Worm (Caenorhabditis elegans) whole organism, mixed stage, embryonic: ENCODE measurements around the gene chtb-2.

ENCODE experiments used
- M03D4.4 ChIP-seq: sonication (generic microtip); optimal IDR thresholded peaks from 2 replicates; lab custom pipeline; 2017; ENCODE audit warnings: mild to moderate bottlenecking, missing genetic modification characterization, missing compliant biosample characterization
- bed-3 ChIP-seq: fragments of 200-800 bp; sonication (Bioruptor generic); optimal IDR thresholded peaks from 3 replicates; lab custom pipeline; 2018; ENCODE audit warnings: mild to moderate bottlenecking, missing genetic modification characterization, moderate library complexity, missing compliant biosample characterization
- blmp-1 ChIP-seq: fragments of 150-350 bp; optimal IDR thresholded peaks from 2 replicates; lab custom pipeline; 2014; ENCODE audit warnings: missing biosample characterization, missing genetic modification characterization
- ceh-39 ChIP-seq: fragments of 150-350 bp; optimal IDR thresholded peaks from 2 replicates; lab custom pipeline; 2014; ENCODE audit warnings: missing biosample characterization, missing genetic modification characterization
- ceh-83 ChIP-seq: fragments of 200-800 bp; sonication (Bioruptor generic); optimal IDR thresholded peaks from 2 replicates; lab custom pipeline; 2018; ENCODE audit warnings: mild to moderate bottlenecking, missing genetic modification characterization, missing compliant biosample characterization
- ces-1 ChIP-seq: fragments of 150-350 bp; optimal IDR thresholded peaks from 2 replicates; lab custom pipeline; 2014; ENCODE audit warnings: missing biosample characterization, missing genetic modification reagents, missing genetic modification characterization
- cnd-1 ChIP-seq: fragments of 200-800 bp; sonication (Bioruptor generic); optimal IDR thresholded peaks from 2 replicates; lab custom pipeline; 2018; ENCODE audit warnings: mild to moderate bottlenecking, missing genetic modification characterization, missing compliant biosample characterization
- drap-1 ChIP-seq: fragments of 200-800 bp; sonication (Bioruptor generic); optimal IDR thresholded peaks from 3 replicates; lab custom pipeline; 2018; ENCODE audit warnings: mild to moderate bottlenecking, missing genetic modification characterization, missing compliant biosample characterization
- elt-1 ChIP-seq: sonication (generic microtip); optimal IDR thresholded peaks from 2 replicates; lab custom pipeline; 2017; ENCODE audit warnings: missing genetic modification characterization, mild to moderate bottlenecking, missing compliant biosample characterization, antibody characterized with exemption, moderate library complexity, borderline replicate concordance; ENCODE audit not compliant: insufficient read depth
- elt-3 ChIP-seq: fragments of 150-350 bp; optimal IDR thresholded peaks from 2 replicates; lab custom pipeline; 2014; ENCODE audit warnings: missing biosample characterization, missing genetic modification characterization
- flh-1 ChIP-seq: fragments of 200-800 bp; sonication (Bioruptor generic); optimal IDR thresholded peaks from 2 replicates; lab custom pipeline; 2018; ENCODE audit warnings: mild to moderate bottlenecking, missing genetic modification characterization, moderate library complexity, missing compliant biosample characterization
- ham-2 ChIP-seq: fragments of 200-800 bp; sonication (Bioruptor generic); optimal IDR thresholded peaks from 2 replicates; lab custom pipeline; 2018; ENCODE audit warnings: mild to moderate bottlenecking, missing genetic modification characterization, missing compliant biosample characterization
- hlh-1 ChIP-seq: fragments of 150-350 bp; optimal IDR thresholded peaks from 2 replicates; lab custom pipeline; 2014; ENCODE audit warnings: missing biosample characterization, missing genetic modification reagents, missing genetic modification characterization
- lin-32 ChIP-seq: fragments of 200-800 bp; sonication (Bioruptor generic); optimal IDR thresholded peaks from 2 replicates; lab custom pipeline; 2018; ENCODE audit warnings: mild to moderate bottlenecking, missing genetic modification characterization, missing compliant biosample characterization
- lsy-2 ChIP-seq: fragments of 150-350 bp; optimal IDR thresholded peaks from 2 replicates; lab custom pipeline; 2014; ENCODE audit warnings: missing biosample characterization, missing genetic modification characterization
- mab-5 ChIP-seq: fragments of 150-350 bp; optimal IDR thresholded peaks from 2 replicates; lab custom pipeline; 2014; ENCODE audit warnings: missing biosample characterization, missing genetic modification characterization
- mep-1 ChIP-seq: fragments of 150-350 bp; optimal IDR thresholded peaks from 2 replicates; lab custom pipeline; 2017; ENCODE audit warnings: missing biosample characterization, missing genetic modification reagents, missing genetic modification characterization, inconsistent platforms
- mls-2 ChIP-seq: sonication (generic microtip); optimal IDR thresholded peaks from 2 replicates; lab custom pipeline; 2016; ENCODE audit warnings: mild to moderate bottlenecking, missing genetic modification characterization, moderate library complexity, missing compliant biosample characterization
- nhr-12 ChIP-seq: fragments of 150-350 bp; optimal IDR thresholded peaks from 2 replicates; lab custom pipeline; 2014; ENCODE audit warnings: missing biosample characterization, missing genetic modification characterization
- nhr-2 ChIP-seq: fragments of 150-350 bp; optimal IDR thresholded peaks from 2 replicates; lab custom pipeline; 2014; ENCODE audit warnings: missing biosample characterization, missing genetic modification characterization
- nhr-237 ChIP-seq: fragments of 150-350 bp; optimal IDR thresholded peaks from 2 replicates; lab custom pipeline; 2014; ENCODE audit warnings: missing biosample characterization, missing genetic modification characterization
- nhr-28 ChIP-seq: fragments of 150-350 bp; optimal IDR thresholded peaks from 2 replicates; lab custom pipeline; 2014; ENCODE audit warnings: missing biosample characterization, missing genetic modification characterization
- nhr-76 ChIP-seq: sonication (generic microtip); optimal IDR thresholded peaks from 2 replicates; lab custom pipeline; 2017; ENCODE audit warnings: missing biosample characterization, missing genetic modification characterization
- pha-4 ChIP-seq: fragments of 150-350 bp; optimal IDR thresholded peaks from 2 replicates; lab custom pipeline; 2018; ENCODE audit warnings: missing biosample characterization, missing genetic modification reagents, missing genetic modification characterization
- sem-2 ChIP-seq: fragments of 200-800 bp; sonication (Bioruptor generic); optimal IDR thresholded peaks from 2 replicates; lab custom pipeline; 2018; ENCODE audit warnings: mild to moderate bottlenecking, missing genetic modification characterization, missing compliant biosample characterization
- sptf-1 ChIP-seq: sonication (generic microtip); optimal IDR thresholded peaks from 2 replicates; lab custom pipeline; 2017; ENCODE audit warnings: mild to moderate bottlenecking, missing genetic modification characterization, moderate library complexity, missing compliant biosample characterization
- tbx-8 ChIP-seq: fragments of 200-800 bp; sonication (Bioruptor generic); optimal IDR thresholded peaks from 2 replicates; lab custom pipeline; 2018; ENCODE audit warnings: mild to moderate bottlenecking, missing genetic modification characterization, moderate library complexity, missing compliant biosample characterization
- unc-120 ChIP-seq: sonication (generic microtip); optimal IDR thresholded peaks from 2 replicates; lab custom pipeline; 2017; ENCODE audit warnings: missing genetic modification characterization, missing compliant biosample characterization; ENCODE audit not compliant: poor library complexity, severe bottlenecking
- unc-39 ChIP-seq: fragments of 150-350 bp; optimal IDR thresholded peaks from 2 replicates; lab custom pipeline; 2014; ENCODE audit warnings: missing biosample characterization, missing genetic modification characterization
- unc-62 ChIP-seq: fragments of 150-350 bp; optimal IDR thresholded peaks from 2 replicates; lab custom pipeline; 2014; ENCODE audit warnings: missing biosample characterization, missing genetic modification reagents, missing genetic modification characterization
- zip-8 ChIP-seq: fragments of 150-350 bp; optimal IDR thresholded peaks from 2 replicates; lab custom pipeline; 2014; ENCODE audit warnings: missing biosample characterization, missing genetic modification characterization
- ztf-11 ChIP-seq: fragments of 150-350 bp; optimal IDR thresholded peaks from 2 replicates; lab custom pipeline; 2014; ENCODE audit warnings: missing biosample characterization, missing genetic modification characterization

The chtb-2 gene

ce11 chrIII:6482918-6483317 is at the start of gene chtb-2:
Gene chtb-2, plus strand, starts transcription at chrIII:6483218.
- TF ChIP-seq tbx-8 (GFP tag; lab: Kevin White, UChicago) (no peak), ceh-83 (GFP tag; lab: Kevin White, UChicago) (no peak), ham-2 (GFP tag; lab: Kevin White, UChicago) (no peak), lin-32 (GFP tag; lab: Kevin White, UChicago) (no peak), ztf-11 (tag; lab: Kevin White, UChicago) (no peak), M03D4.4 (tag; lab: Kevin White, UChicago) (no peak), nhr-76 (no peak), mab-5 (tag; lab: Kevin White, UChicago) (no peak), bed-3 (GFP tag; lab: Kevin White, UChicago) (no peak), sptf-1 (no peak), flh-1 (no peak), pha-4 (no peak)
- TF ChIP-seq, all 35 proteins: peak for 0

DNA sequence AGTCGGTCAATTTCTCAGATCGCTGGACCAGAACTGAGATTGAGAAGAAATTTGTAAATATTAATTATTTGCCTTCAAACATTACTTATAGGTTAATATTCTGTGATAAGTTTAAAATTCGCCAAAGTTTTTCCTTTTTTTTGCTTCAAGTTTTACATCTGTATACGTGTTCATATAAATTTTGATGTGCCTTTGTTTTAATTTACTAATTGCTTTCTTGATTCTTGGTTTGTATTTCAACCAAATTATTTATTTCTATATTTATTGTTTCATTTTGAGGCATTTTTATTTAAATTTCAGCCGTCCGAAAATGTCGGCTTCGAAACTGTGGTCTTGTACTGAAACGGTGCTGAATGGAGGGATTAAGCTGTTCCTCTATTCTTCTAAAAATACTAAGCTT is 46.7 kb upstream of the chtb-2 start, which contains the start of gene C05D11.1:
TSS of gene C05D11.1 (plus strand) at position 301 of the 400 bp plus-strand sequence.
- TF ChIP-seq lin-32 (GFP tag; lab: Kevin White, UChicago) (no peak), nhr-76 (no peak)

- TF ChIP-seq nhr-28 (tag; lab: Kevin White, UChicago), result no peak
- no peak for TF ChIP-seq drap-1 (GFP tag; lab: Kevin White, UChicago)
- no peak for TF ChIP-seq mep-1 (tag; lab: Kevin White, UChicago)
- no peak for TF ChIP-seq ceh-39
- no peak for TF ChIP-seq nhr-12 (tag; lab: Kevin White, UChicago)
- no peak for TF ChIP-seq unc-39
- TF ChIP-seq cnd-1 (tag; lab: Kevin White, UChicago), result no peak
- TF ChIP-seq blmp-1 (tag; lab: Kevin White, UChicago), result no peak
- no peak for TF ChIP-seq elt-3 (tag; lab: Kevin White, UChicago)
- no peak for TF ChIP-seq lsy-2
- no peak for TF ChIP-seq zip-8 (tag; lab: Kevin White, UChicago)
- TF ChIP-seq pha-4, result no peak
- TF ChIP-seq sem-2, result no peak
- no peak for TF ChIP-seq unc-120 (tag; lab: Kevin White, UChicago)
- TF ChIP-seq nhr-237 (tag; lab: Kevin White, UChicago), result no peak
- TF ChIP-seq M03D4.4 (tag; lab: Kevin White, UChicago), result no peak
- no peak for TF ChIP-seq nhr-76
- no peak for TF ChIP-seq mls-2 (tag; lab: Kevin White, UChicago)
- no peak for TF ChIP-seq sptf-1
- TF ChIP-seq hlh-1, result no peak
Measured at ce11 chrIII:6439854-6440253, 43.2 kb upstream of the chtb-2 start.

DNA sequence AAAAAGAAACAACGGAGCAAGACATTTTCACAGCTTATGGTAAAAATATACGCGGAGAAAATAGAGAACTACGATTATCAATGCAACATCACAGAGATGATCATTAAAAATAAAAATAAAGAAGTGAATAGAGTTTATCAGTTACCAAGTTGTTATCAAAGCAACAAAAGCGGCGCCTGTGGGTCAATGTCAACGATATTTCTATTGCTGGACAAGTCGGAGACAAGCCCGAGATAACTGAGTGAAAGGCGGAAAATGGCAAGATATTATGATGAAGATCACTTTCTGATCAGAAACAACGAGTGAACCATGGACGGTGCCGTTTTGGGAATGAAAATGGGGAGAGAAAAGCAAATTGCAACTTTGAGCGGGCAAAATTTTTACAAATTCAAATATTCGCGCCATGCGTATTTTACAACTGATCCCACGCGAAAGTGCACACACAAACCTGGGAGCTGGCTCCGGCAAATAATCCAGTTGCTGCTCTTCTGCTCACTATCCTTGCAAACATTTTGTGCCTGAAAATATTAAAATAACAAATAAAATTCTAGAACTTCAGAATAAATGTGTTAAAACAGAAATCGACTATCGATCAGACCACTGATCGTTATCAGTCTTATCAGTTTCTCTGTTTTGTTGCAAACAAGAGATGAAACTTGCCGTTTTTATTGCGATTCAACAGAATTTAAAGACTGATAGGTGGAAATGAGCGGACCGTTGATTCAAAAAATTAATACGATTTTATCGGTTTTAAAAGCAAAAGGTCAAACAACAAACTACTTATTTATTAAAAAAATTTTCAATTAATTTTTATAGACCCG is 40.5 kb upstream of the chtb-2 start, which contains the start of gene mel-32:
TSS of gene mel-32 (minus strand) at position 696 of the 821 bp plus-strand sequence.
- TF ChIP-seq drap-1 (GFP tag; lab: Kevin White, UChicago) (no peak), cnd-1 (tag; lab: Kevin White, UChicago) (no peak), unc-120 (tag; lab: Kevin White, UChicago) (no peak), unc-62 (GFP tag; lab: Kevin White, UChicago) (no peak), ceh-83 (GFP tag; lab: Kevin White, UChicago) (no peak), sptf-1 (no peak), nhr-237 (tag; lab: Kevin White, UChicago) (no peak), elt-1 (no peak), ces-1 (GFP tag; lab: Kevin White, UChicago) (no peak), pha-4 (no peak), lsy-2 (no peak), elt-3 (tag; lab: Kevin White, UChicago) (no peak), nhr-2 (tag; lab: Kevin White, UChicago) (no peak), nhr-28 (tag; lab: Kevin White, UChicago) (no peak), ztf-11 (tag; lab: Kevin White, UChicago) (no peak)
